Fruit fly (Drosophila melanogaster) whole organism, embryonic: ENCODE results near the gene ago.

Experiments
- CG11085 ChIP-seq: fragments of 200-800 bp; sonication (Bioruptor generic); IDR thresholded peaks from 2 replicates; pipeline ENCODE4 v1.3.6; 2022; ENCODE audit warnings: missing biosample characterization, missing genetic modification characterization
- CG11504 ChIP-seq: fragments of 200-800 bp; sonication (Bioruptor generic); optimal IDR thresholded peaks from 3 replicates; lab custom pipeline; 2019; ENCODE audit warnings: missing biosample characterization, mild to moderate bottlenecking, missing genetic modification characterization, moderate library complexity
- CG11696 ChIP-seq: fragments of 200-800 bp; sonication (Bioruptor generic); IDR thresholded peaks from 2 replicates; pipeline ENCODE4 v1.3.6; 2022; ENCODE audit warnings: missing biosample characterization, missing genetic modification characterization
- CG11723 ChIP-seq: fragments of 200-800 bp; sonication (Bioruptor generic); optimal IDR thresholded peaks from 2 replicates; lab custom pipeline; 2017; ENCODE audit warnings: missing biosample characterization, mild to moderate bottlenecking, missing genetic modification characterization
- CG12155 ChIP-seq: fragments of 200-800 bp; sonication (Bioruptor generic); optimal IDR thresholded peaks from 3 replicates; lab custom pipeline; 2016; ENCODE audit warnings: missing biosample characterization, missing genetic modification characterization
- CG12659 ChIP-seq: fragments of 200-800 bp; sonication (Bioruptor generic); optimal IDR thresholded peaks from 3 replicates; lab custom pipeline; 2017; ENCODE audit warnings: mild to moderate bottlenecking, missing biosample characterization, missing genetic modification reagents, missing genetic modification characterization
- CG13894 ChIP-seq: fragments of 200-800 bp; sonication (Bioruptor generic); optimal IDR thresholded peaks from 3 replicates; lab custom pipeline; 2018; ENCODE audit warnings: missing biosample characterization, mild to moderate bottlenecking, missing genetic modification characterization, moderate library complexity
- CG14710 ChIP-seq: fragments of 200-800 bp; sonication (Bioruptor generic); optimal IDR thresholded peaks from 3 replicates; lab custom pipeline; 2019; ENCODE audit warnings: missing biosample characterization, mild to moderate bottlenecking, missing genetic modification characterization, moderate library complexity
- CG1603 ChIP-seq: fragments of 200-800 bp; sonication (Bioruptor generic); optimal IDR thresholded peaks from 2 replicates; lab custom pipeline; 2019; ENCODE audit warnings: missing biosample characterization, mild to moderate bottlenecking, missing genetic modification characterization, moderate library complexity
- CG16779 ChIP-seq: fragments of 200-800 bp; sonication (Bioruptor generic); IDR thresholded peaks from 2 replicates; pipeline ENCODE4 v1.3.6; 2022; ENCODE audit warnings: missing biosample characterization, missing genetic modification characterization
- CG16813 ChIP-seq: fragments of 200-800 bp; sonication (Bioruptor generic); IDR thresholded peaks from 3 replicates; pipeline ENCODE4 v1.3.6; 2022; ENCODE audit warnings: missing biosample characterization, missing genetic modification characterization; ENCODE audit not compliant: partially characterized antibody
- CG17186 ChIP-seq: fragments of 200-800 bp; sonication (Bioruptor generic); optimal IDR thresholded peaks from 3 replicates; lab custom pipeline; 2017; ENCODE audit warnings: missing biosample characterization, missing genetic modification reagents, missing genetic modification characterization
- CG18262 ChIP-seq: fragments of 200-800 bp; optimal IDR thresholded peaks from 3 replicates; lab custom pipeline; 2019; ENCODE audit warnings: missing biosample characterization, mild to moderate bottlenecking, missing genetic modification characterization, moderate library complexity
- CG2116 ChIP-seq: fragments of 200-800 bp; sonication (Bioruptor generic); optimal IDR thresholded peaks from 3 replicates; lab custom pipeline; 2018; ENCODE audit warnings: missing biosample characterization, mild to moderate bottlenecking, missing genetic modification characterization
- CG30020 ChIP-seq: fragments of 200-800 bp; optimal IDR thresholded peaks from 2 replicates; lab custom pipeline; 2019; ENCODE audit warnings: missing biosample characterization, mild to moderate bottlenecking, missing genetic modification characterization, moderate library complexity
- CG31441 ChIP-seq: fragments of 200-800 bp; sonication (Bioruptor generic); IDR thresholded peaks from 2 replicates; pipeline ENCODE4 v1.3.6; 2022; ENCODE audit warnings: missing biosample characterization, missing genetic modification characterization
- CG34376 ChIP-seq: fragments of 200-800 bp; sonication (Bioruptor generic); optimal IDR thresholded peaks from 2 replicates; lab custom pipeline; 2018; ENCODE audit warnings: missing biosample characterization, mild to moderate bottlenecking, missing genetic modification characterization
- CG4360 ChIP-seq: fragments of 200-800 bp; sonication (Bioruptor generic); IDR thresholded peaks from 2 replicates; pipeline ENCODE4 v1.3.6; 2022; ENCODE audit warnings: missing biosample characterization, missing genetic modification characterization
- CG6791 ChIP-seq: fragments of 200-800 bp; sonication (Bioruptor generic); IDR thresholded peaks from 3 replicates; pipeline ENCODE4 v1.3.6; 2022; ENCODE audit warnings: missing biosample characterization, missing genetic modification characterization; ENCODE audit not compliant: partially characterized antibody
- CG7372 ChIP-seq: fragments of 200-800 bp; sonication (Bioruptor generic); IDR thresholded peaks from 2 replicates; pipeline ENCODE4 v1.3.6; 2022; ENCODE audit warnings: missing biosample characterization, missing genetic modification characterization
- CG7786 ChIP-seq: fragments of 200-800 bp; sonication (Bioruptor generic); optimal IDR thresholded peaks from 2 replicates; lab custom pipeline; 2016; ENCODE audit warnings: missing biosample characterization, missing genetic modification characterization
- CG9797 ChIP-seq: fragments of 200-800 bp; sonication (Bioruptor generic); optimal IDR thresholded peaks from 3 replicates; lab custom pipeline; 2018; ENCODE audit warnings: missing biosample characterization, mild to moderate bottlenecking, missing genetic modification characterization
- CG9817 ChIP-seq: fragments of 200-800 bp; sonication (Bioruptor generic); optimal IDR thresholded peaks from 2 replicates; lab custom pipeline; 2018; ENCODE audit warnings: missing biosample characterization, mild to moderate bottlenecking, missing genetic modification characterization, moderate library complexity
- Dref ChIP-seq: fragments of 200-800 bp; sonication (Bioruptor generic); IDR thresholded peaks from 2 replicates; pipeline ENCODE4 v1.3.6; 2022; ENCODE audit warnings: missing biosample characterization, missing genetic modification characterization
- Eip74EF ChIP-seq, 2 experiments: fragments of 200-800 bp in 1 of 2; fragments of >200 bp in 1 of 2; sonication (Bioruptor generic) in 1 of 2; optimal IDR thresholded peaks; 2 replicates each; lab custom pipeline; 2017 to 2019; ENCODE audit warnings: missing biosample characterization in 2 of 2, missing genetic modification characterization in 2 of 2, mild to moderate bottlenecking in 1 of 2, moderate library complexity in 1 of 2
- Ets97D ChIP-seq: fragments of 200-800 bp; sonication (Bioruptor generic); optimal IDR thresholded peaks from 3 replicates; lab custom pipeline; 2016; ENCODE audit warnings: missing biosample characterization, missing genetic modification characterization
- Gug ChIP-seq: fragments of 200-800 bp; sonication (Bioruptor generic); IDR thresholded peaks from 4 replicates; pipeline ENCODE4 v1.3.6; 2022; ENCODE audit warnings: missing biosample characterization, missing genetic modification characterization
- MESR4 ChIP-seq: fragments of 200-800 bp; sonication (Bioruptor generic); optimal IDR thresholded peaks from 2 replicates; lab custom pipeline; 2018; ENCODE audit warnings: missing biosample characterization, mild to moderate bottlenecking, missing genetic modification characterization, moderate library complexity
- Meics ChIP-seq: fragments of 200-800 bp; sonication (Bioruptor generic); optimal IDR thresholded peaks from 2 replicates; lab custom pipeline; 2017; ENCODE audit warnings: missing biosample characterization, mild to moderate bottlenecking, missing genetic modification characterization
- NC2β ChIP-seq: fragments of 200-800 bp; sonication (Bioruptor generic); optimal IDR thresholded peaks from 2 replicates; lab custom pipeline; 2016; ENCODE audit warnings: missing biosample characterization, missing genetic modification characterization
- Nf-YC ChIP-seq: fragments of 200-800 bp; optimal IDR thresholded peaks from 3 replicates; lab custom pipeline; 2019; ENCODE audit warnings: missing biosample characterization, mild to moderate bottlenecking, missing genetic modification characterization, moderate library complexity
- Side ChIP-seq: fragments of 200-800 bp; sonication (Bioruptor generic); optimal IDR thresholded peaks from 2 replicates; lab custom pipeline; 2016; ENCODE audit warnings: missing biosample characterization, missing genetic modification characterization
- Ssrp ChIP-seq: fragments of 200-800 bp; sonication (Bioruptor generic); optimal IDR thresholded peaks from 2 replicates; lab custom pipeline; 2018; ENCODE audit warnings: missing biosample characterization, mild to moderate bottlenecking, missing genetic modification characterization, moderate library complexity
- ase ChIP-seq: fragments of 200-800 bp; sonication (Bioruptor generic); IDR thresholded peaks from 3 replicates; pipeline ENCODE4 v1.3.6; 2022; ENCODE audit warnings: missing biosample characterization, missing genetic modification characterization
- cg ChIP-seq: fragments of 200-800 bp; sonication (Bioruptor generic); optimal IDR thresholded peaks from 3 replicates; lab custom pipeline; 2019; ENCODE audit warnings: missing biosample characterization, mild to moderate bottlenecking, missing genetic modification characterization, moderate library complexity
- gcm2 ChIP-seq: fragments of 200-800 bp; sonication (Bioruptor generic); optimal IDR thresholded peaks from 2 replicates; lab custom pipeline; 2016; ENCODE audit warnings: missing biosample characterization, missing genetic modification characterization
- gro ChIP-seq: fragments of 200-800 bp; sonication (Bioruptor generic); optimal IDR thresholded peaks from 2 replicates; lab custom pipeline; 2016; ENCODE audit warnings: missing biosample characterization, missing genetic modification characterization
- hbn ChIP-seq: fragments of 200-800 bp; sonication (Bioruptor generic); IDR thresholded peaks from 2 replicates; pipeline ENCODE4 v1.3.6; 2022; ENCODE audit warnings: missing biosample characterization, missing genetic modification characterization; ENCODE audit not compliant: partially characterized antibody
- knrl ChIP-seq: fragments of 200-800 bp; sonication (Bioruptor generic); IDR thresholded peaks from 3 replicates; pipeline ENCODE4 v1.3.6; 2022; ENCODE audit warnings: missing biosample characterization, missing genetic modification characterization; ENCODE audit not compliant: partially characterized antibody
- lilli ChIP-seq: fragments of 200-800 bp; sonication (Bioruptor generic); optimal IDR thresholded peaks from 3 replicates; lab custom pipeline; 2016; ENCODE audit warnings: missing biosample characterization, missing genetic modification characterization
- nmo ChIP-seq: fragments of 200-800 bp; sonication (Bioruptor generic); optimal IDR thresholded peaks from 2 replicates; lab custom pipeline; 2018; ENCODE audit warnings: missing biosample characterization, mild to moderate bottlenecking, missing genetic modification characterization, moderate library complexity
- psq ChIP-seq: fragments of 200-800 bp; sonication (Bioruptor generic); optimal IDR thresholded peaks from 2 replicates; lab custom pipeline; 2017; ENCODE audit warnings: missing biosample characterization, missing genetic modification characterization
- pzg ChIP-seq: fragments of 200-800 bp; sonication (Bioruptor generic); optimal IDR thresholded peaks from 3 replicates; lab custom pipeline; 2018; ENCODE audit warnings: missing biosample characterization, mild to moderate bottlenecking, missing genetic modification characterization, moderate library complexity
- run ChIP-seq: fragments of 200-800 bp; sonication (Bioruptor generic); optimal IDR thresholded peaks from 3 replicates; lab custom pipeline; 2018; ENCODE audit warnings: missing biosample characterization, mild to moderate bottlenecking, missing genetic modification characterization
- sens ChIP-seq: fragments of 200-800 bp; sonication (Bioruptor generic); peaks from one replicate; lab custom pipeline; 2016; ENCODE audit warnings: missing biosample characterization, missing genetic modification characterization
- sisA ChIP-seq: fragments of 200-800 bp; sonication (Bioruptor generic); IDR thresholded peaks from 2 replicates; pipeline ENCODE4 v1.3.6; 2022; ENCODE audit warnings: missing biosample characterization, missing genetic modification characterization
- ssp ChIP-seq: fragments of 200-800 bp; sonication (Bioruptor generic); IDR thresholded peaks from 2 replicates; pipeline ENCODE4 v1.3.6; 2022; ENCODE audit warnings: missing biosample characterization, missing genetic modification characterization
- stwl ChIP-seq: fragments of 200-800 bp; sonication (Bioruptor generic); optimal IDR thresholded peaks from 3 replicates; lab custom pipeline; 2018; ENCODE audit warnings: missing biosample characterization, mild to moderate bottlenecking, missing genetic modification characterization, moderate library complexity
- trh ChIP-seq: fragments of 200-800 bp; sonication (Bioruptor generic); optimal IDR thresholded peaks from 2 replicates; lab custom pipeline; 2016; ENCODE audit warnings: missing biosample characterization, missing genetic modification characterization
- zfh1 ChIP-seq: fragments of 200-800 bp; sonication (Bioruptor generic); IDR thresholded peaks from 3 replicates; pipeline ENCODE4 v1.3.6; 2022; ENCODE audit warnings: missing biosample characterization, missing genetic modification characterization

Gene ago

dm6 chr3L:4292120-4292697 lies 38.1 kb upstream of the ago start, which contains the start of the genes CG15012 and Fdx2 (continued):
- TF ChIP-seq Dref: peak; percentile 33; the same call in 1 of the 2 replicates
- no peak for TF ChIP-seq CG9817 (tag; lab: Kevin White, UChicago)
- TF ChIP-seq ase: no peak
- no peak for TF ChIP-seq hbn (GFP tag; lab: Robert Waterston, UW)
- peak; percentile 71 for TF ChIP-seq Ets97D (GFP tag; lab: Kevin White, UChicago)
- TF ChIP-seq zfh1 (GFP tag; lab: Robert Waterston, UW): peak; percentile 27; the same call in 1 of the 3 replicates
- TF ChIP-seq nmo: peak; percentile 71
- no peak for TF ChIP-seq Ssrp
- TF ChIP-seq lilli (GFP tag; lab: Kevin White, UChicago): peak; percentile 31
- TF ChIP-seq CG11085 (GFP tag; lab: Robert Waterston, UW): no peak
- no peak for TF ChIP-seq sisA (GFP tag; lab: Robert Waterston, UW)
- TF ChIP-seq Nf-YC (tag; lab: Kevin White, UChicago): peak; percentile 19
- TF ChIP-seq Eip74EF (GFP tag; optimal IDR thresholded peaks at IDR 0.05; lab: Kevin White, UChicago): peak in 1 of 2 experiments; percentile 3
- peak; percentile 91 for TF ChIP-seq CG14710 (tag; lab: Kevin White, UChicago)
- 0 out of 3 replicates have a peak, but pooled peaks have one; percentile 37 for TF ChIP-seq CG16813 (GFP tag; lab: Robert Waterston, UW)
- TF ChIP-seq CG12155 (GFP tag; lab: Kevin White, UChicago): peak; percentile 12
- TF ChIP-seq CG16779 (GFP tag; lab: Robert Waterston, UW): no peak
- no peak for TF ChIP-seq Side
- TF ChIP-seq CG34376: peak; percentile 41
- TF ChIP-seq CG1603 (tag; lab: Kevin White, UChicago): peak; percentile 64
- TF ChIP-seq CG2116 (GFP tag; lab: Kevin White, UChicago): peak; percentile 97
- TF ChIP-seq CG31441: 0 out of 2 replicates have a peak, but pooled peaks have one; percentile 24
- TF ChIP-seq CG11504 (tag; lab: Kevin White, UChicago): no peak
- TF ChIP-seq CG6791: no peak
- no peak for TF ChIP-seq run (tag; lab: Kevin White, UChicago)
- TF ChIP-seq CG17186 (GFP tag; lab: Kevin White, UChicago): peak; percentile 2
- peak; percentile 61; the same call in 2 of the 3 replicates for TF ChIP-seq knrl (GFP tag; lab: Robert Waterston, UW)
- peak; percentile 32; the same call in 1 of the 2 replicates for TF ChIP-seq CG4360 (GFP tag; lab: Robert Waterston, UW)
- peak; percentile 97 for TF ChIP-seq stwl (tag; lab: Kevin White, UChicago)
- peak; percentile 69 for TF ChIP-seq CG12659 (GFP tag; lab: Kevin White, UChicago)
- TF ChIP-seq CG30020: peak; percentile 84
- TF ChIP-seq pzg (GFP tag; lab: Kevin White, UChicago): peak; percentile 91
- TF ChIP-seq gcm2 (GFP tag; lab: Kevin White, UChicago): no peak
- TF ChIP-seq NC2β: peak; percentile 23
- no peak for TF ChIP-seq CG7372 (GFP tag; lab: Robert Waterston, UW)
- no peak for TF ChIP-seq CG7786 (GFP tag; lab: Kevin White, UChicago)
- TF ChIP-seq CG18262 (tag; lab: Kevin White, UChicago): peak; percentile 40
- TF ChIP-seq Meics (GFP tag; lab: Kevin White, UChicago): no peak
- peak; percentile 84 for TF ChIP-seq MESR4 (GFP tag; lab: Kevin White, UChicago)
- TF ChIP-seq CG13894 (tag; lab: Kevin White, UChicago): peak; percentile 7
- no peak for TF ChIP-seq trh (GFP tag; lab: Kevin White, UChicago)
- TF ChIP-seq sens: peak; percentile 89
- peak; percentile 92 for TF ChIP-seq ssp (GFP tag; lab: Robert Waterston, UW)
- no peak for TF ChIP-seq psq (GFP tag; lab: Kevin White, UChicago)
- TF ChIP-seq gro (GFP tag; lab: Kevin White, UChicago): peak; percentile 46
- TF ChIP-seq Gug: no peak
- peak; percentile 87 for TF ChIP-seq CG9797
- no peak for TF ChIP-seq CG11696 (GFP tag; lab: Robert Waterston, UW)
- no peak for TF ChIP-seq CG11723
- TF ChIP-seq cg (GFP tag; lab: Kevin White, UChicago): no peak
